Fruit fly (Drosophila melanogaster): Measurements from ENCODE around the gene CG9300.

DNA sequence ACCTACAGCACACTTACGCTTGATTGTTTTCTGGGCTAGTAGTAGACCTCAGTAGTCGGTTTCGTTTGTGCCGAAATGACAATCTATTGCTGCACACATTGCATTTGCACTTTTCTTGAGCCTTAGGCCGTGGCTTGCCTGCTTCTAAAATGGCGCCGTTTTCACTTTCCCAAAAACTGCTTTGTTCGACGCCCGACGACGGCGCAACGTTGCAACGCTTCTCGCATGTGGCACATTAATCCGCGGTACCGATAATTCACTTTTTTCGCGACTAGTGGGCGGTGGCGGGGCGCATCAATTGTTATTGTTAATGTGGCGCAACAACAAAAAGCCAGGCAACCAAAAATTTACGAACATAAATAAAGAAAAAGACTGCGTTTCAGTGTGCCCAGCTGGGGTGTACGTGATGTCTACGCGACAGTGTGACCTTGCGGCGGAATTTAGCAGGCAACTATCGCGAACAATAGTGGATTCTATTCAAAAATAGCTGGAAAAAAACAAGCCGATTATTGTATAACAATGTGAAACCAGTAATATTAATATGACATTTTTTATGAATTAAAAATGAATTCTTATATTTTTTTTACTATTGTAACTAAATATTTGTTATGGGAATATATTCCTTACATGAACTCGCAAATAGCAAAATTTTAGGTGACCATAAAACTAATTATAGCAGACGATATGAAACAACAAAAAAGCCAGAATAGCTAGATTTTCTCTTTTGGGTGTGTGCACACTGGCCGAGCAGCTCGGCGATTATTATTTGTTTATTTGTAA, 46.3 kb downstream of the CG9300 start, which contains the start of the genes ash1 and Taf6:
- TF ChIP-seq CG1621 (tag; optimal IDR thresholded peaks at IDR 0.05) (no peak), eg (GFP tag; IDR thresholded peaks at IDR 0.05) (no peak), Sox102F (GFP tag; optimal IDR thresholded peaks at IDR 0.05) (no peak), CG16779 (tag; optimal IDR thresholded peaks at IDR 0.05) (no peak), CG15336 (GFP tag; IDR thresholded peaks at IDR 0.05) (no peak), Lpt (GFP tag; optimal IDR thresholded peaks at IDR 0.05) (no peak)
